Worm (Caenorhabditis elegans): ENCODE data around the gene Y55F3C.17.

DNA sequence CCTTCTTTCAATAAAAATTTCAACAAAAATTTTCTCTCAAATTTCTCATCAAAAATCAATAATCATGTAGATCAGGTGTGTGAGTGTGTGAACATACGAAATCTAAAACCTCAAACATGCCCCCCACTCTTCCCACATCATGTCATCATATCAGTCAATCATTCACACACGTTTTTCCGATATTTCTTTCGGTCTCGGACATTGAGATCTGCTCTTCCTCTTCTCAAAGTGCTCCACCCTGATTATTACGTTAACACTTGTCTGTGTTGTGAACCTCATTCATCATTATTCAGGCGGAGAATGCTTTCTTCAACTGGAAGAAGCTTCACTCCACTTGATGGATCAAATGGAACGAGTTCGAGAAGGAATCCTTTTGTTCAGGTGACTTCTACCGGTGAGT, 38.2 kb upstream of the Y55F3C.17 start, which contains the start of gene kvs-5:
- no peak for TF ChIP-seq unc-62 (GFP tag; optimal IDR thresholded peaks at IDR 0.05)
- TF ChIP-seq elt-3 (tag; optimal IDR thresholded peaks at IDR 0.05): no peak
- TF ChIP-seq snpc-4 (tag; optimal IDR thresholded peaks at IDR 0.05): no peak
- TF ChIP-seq ztf-11 (tag; optimal IDR thresholded peaks at IDR 0.05): no peak
- TF ChIP-seq lin-13 (GFP tag; optimal IDR thresholded peaks at IDR 0.05): no peak
- TF ChIP-seq mdl-1 (tag; optimal IDR thresholded peaks at IDR 0.05): no peak
- no peak for TF ChIP-seq nhr-77 (tag; optimal IDR thresholded peaks at IDR 0.05)
- TF ChIP-seq lin-11 (tag; optimal IDR thresholded peaks at IDR 0.05): no peak
- TF ChIP-seq ztf-1 (GFP tag; conservative IDR thresholded peaks at IDR 0.05): no peak
- no peak for TF ChIP-seq ZK546.5 (tag; optimal IDR thresholded peaks at IDR 0.05)
- TF ChIP-seq fos-1 (tag; optimal IDR thresholded peaks at IDR 0.05): no peak
